Worm (Caenorhabditis elegans) whole organism, L4/young adult: ENCODE measurements around the gene fbxb-102.

Source experiments
- dao-5 ChIP-seq: sonication (generic microtip); optimal IDR thresholded peaks from 2 replicates; lab custom pipeline; 2016; ENCODE audit warnings: missing genotype, missing genetic modification characterization, moderate library complexity, missing compliant biosample characterization
- him-1 ChIP-seq: sonication (generic microtip); optimal IDR thresholded peaks from 2 replicates; lab custom pipeline; 2016; ENCODE audit warnings: missing genotype, missing genetic modification reagents, missing genetic modification characterization, missing compliant biosample characterization

DNA sequence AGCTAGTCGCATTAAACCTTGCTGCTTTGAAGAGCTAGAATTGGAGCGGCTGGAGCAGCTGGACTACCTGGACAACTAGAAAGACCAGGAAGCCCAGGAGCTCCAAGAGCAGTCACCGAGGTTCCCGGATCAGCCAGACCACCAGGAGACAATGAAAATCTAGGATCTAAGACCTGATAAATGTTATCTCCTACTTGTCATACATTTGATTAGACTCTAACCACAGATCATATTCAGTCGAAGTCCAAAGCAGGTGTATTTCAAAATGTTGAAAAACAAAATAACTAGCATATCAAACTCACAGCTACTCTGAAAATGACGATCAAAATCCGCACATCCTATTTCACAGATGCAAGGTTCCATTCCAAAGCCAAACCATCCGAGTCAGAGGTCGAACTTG lies 9.2 kb downstream of the fbxb-102 start, which contains the start of gene srz-6:
- TF ChIP-seq him-1 (no peak), dao-5 (tag; lab: Kevin White, UChicago) (no peak)
